Fruit fly (Drosophila melanogaster): ENCODE data around the gene CG15771.

CG15771 gene

DNA sequence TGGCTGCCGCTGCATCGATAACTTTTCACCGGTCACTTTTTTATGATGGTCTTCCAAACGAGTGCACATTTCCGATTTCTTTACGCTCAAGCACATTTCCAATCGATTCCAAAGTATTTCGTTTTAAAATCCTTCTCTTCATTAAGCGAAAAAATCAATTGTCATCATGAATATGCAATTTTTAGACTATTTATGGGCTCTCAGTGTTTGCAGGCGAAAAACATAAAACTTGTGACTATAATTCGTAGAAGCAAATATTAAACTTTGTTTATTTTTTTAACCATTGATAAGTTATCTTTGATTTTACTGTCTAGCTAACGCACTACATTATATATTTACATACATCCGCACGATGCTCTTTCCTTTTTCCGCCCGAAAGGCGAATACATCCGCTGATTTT, 53.3 kb downstream of the CG15771 start, which contains the start of gene Prosbeta2R1:
Gene Prosbeta2R1 (plus strand): TSS at position 301 of the 400 bp plus-strand sequence.
- no peak for TF ChIP-seq so (GFP tag; IDR thresholded peaks at IDR 0.05)
- no peak for TF ChIP-seq CG10565 (GFP tag; optimal IDR thresholded peaks at IDR 0.05)
- TF ChIP-seq CG17359 (tag; optimal IDR thresholded peaks at IDR 0.05) = no peak
- TF ChIP-seq CG1603 (tag; optimal IDR thresholded peaks at IDR 0.05) = no peak
- TF ChIP-seq gro (GFP tag; optimal IDR thresholded peaks at IDR 0.05) = no peak
- TF ChIP-seq org-1 (GFP tag; optimal IDR thresholded peaks at IDR 0.05) = no peak
- TF ChIP-seq CG4707 (GFP tag; optimal IDR thresholded peaks at IDR 0.05) = no peak
- TF ChIP-seq Dfd (GFP tag; optimal IDR thresholded peaks at IDR 0.05) = no peak
- TF ChIP-seq CG31365 (tag; optimal IDR thresholded peaks at IDR 0.05) = no peak
- no peak for TF ChIP-seq Camta (GFP tag; optimal IDR thresholded peaks at IDR 0.05)
- TF ChIP-seq CG3838 (GFP tag; optimal IDR thresholded peaks at IDR 0.05) = no peak
- no peak for TF ChIP-seq CG5180 (GFP tag; optimal IDR thresholded peaks at IDR 0.05)
- TF ChIP-seq CG32772 (GFP tag; IDR thresholded peaks at IDR 0.05) = no peak

Data from whole organism, embryonic.